Worm (Caenorhabditis elegans) whole organism, L3 larva: ENCODE measurements around the gene T21H3.5.
A peak's percentile ranks its signal among the peaks of the same experiment; 100 is the strongest.

Source experiments
- R02D3.7 ChIP-seq: fragments of 150-350 bp; optimal IDR thresholded peaks from 2 replicates; lab custom pipeline; 2014; ENCODE audit warnings: missing biosample characterization, missing genetic modification characterization
- ZK546.5 ChIP-seq: sonication (generic microtip); optimal IDR thresholded peaks from 2 replicates; lab custom pipeline; 2017; ENCODE audit warnings: missing biosample characterization, missing genetic modification characterization
- ama-1 ChIP-seq: fragments of 150-350 bp; optimal IDR thresholded peaks from 2 replicates; lab custom pipeline; 2018
- ceh-16 ChIP-seq: sonication (generic microtip); optimal IDR thresholded peaks from 2 replicates; lab custom pipeline; 2017; ENCODE audit warnings: missing biosample characterization, missing genetic modification characterization
- ceh-28 ChIP-seq: fragments of 150-350 bp; optimal IDR thresholded peaks from 2 replicates; lab custom pipeline; 2014; ENCODE audit warnings: missing biosample characterization, missing genetic modification reagents, missing genetic modification characterization
- ceh-9 ChIP-seq: sonication (generic microtip); optimal IDR thresholded peaks from 2 replicates; lab custom pipeline; 2018; ENCODE audit warnings: missing biosample characterization, missing genetic modification characterization
- daf-12 ChIP-seq: fragments of 150-350 bp; optimal IDR thresholded peaks from 2 replicates; lab custom pipeline; 2014; ENCODE audit warnings: missing biosample characterization, missing genetic modification reagents, missing genetic modification characterization
- egl-27 ChIP-seq: sonication (generic microtip); optimal IDR thresholded peaks from 4 replicates; lab custom pipeline; 2017; ENCODE audit warnings: missing biosample characterization, missing genetic modification reagents, missing genetic modification characterization
- egl-5 ChIP-seq: fragments of 150-350 bp; optimal IDR thresholded peaks from 2 replicates; lab custom pipeline; 2017; ENCODE audit warnings: missing biosample characterization, missing genetic modification reagents, missing genetic modification characterization, inconsistent platforms
- elt-1 ChIP-seq: fragments of 150-350 bp; optimal IDR thresholded peaks from 2 replicates; lab custom pipeline; 2014; ENCODE audit warnings: missing biosample characterization, missing genetic modification characterization
- elt-2 ChIP-seq: sonication (generic microtip); optimal IDR thresholded peaks from 2 replicates; lab custom pipeline; 2016; ENCODE audit warnings: missing genetic modification reagents, mild to moderate bottlenecking, missing genetic modification characterization, missing compliant biosample characterization
- elt-3 ChIP-seq, 3 experiments: fragments of 150-350 bp in 1 of 3; sonication (generic microtip) in 2 of 3; optimal IDR thresholded peaks; 2 replicates in 2 of 3; 4 replicates in 1 of 3; lab custom pipeline; 2014 to 2017; ENCODE audit warnings: missing biosample characterization in 3 of 3, missing genetic modification characterization in 3 of 3
- fkh-10 ChIP-seq: sonication (generic microtip); optimal IDR thresholded peaks from 2 replicates; lab custom pipeline; 2017; ENCODE audit warnings: missing biosample characterization, missing genetic modification reagents, missing genetic modification characterization
- fos-1 ChIP-seq: fragments of 150-350 bp; optimal IDR thresholded peaks from 2 replicates; lab custom pipeline; 2014; ENCODE audit warnings: missing biosample characterization, missing genetic modification characterization
- hmg-11 ChIP-seq: sonication (generic microtip); optimal IDR thresholded peaks from 2 replicates; lab custom pipeline; 2016; ENCODE audit warnings: missing genetic modification characterization, missing compliant biosample characterization
- jun-1 ChIP-seq: fragments of 150-350 bp; optimal IDR thresholded peaks from 2 replicates; lab custom pipeline; 2014; ENCODE audit warnings: missing biosample characterization, missing genetic modification reagents, missing genetic modification characterization
- lin-15B ChIP-seq: fragments of 150-350 bp; optimal IDR thresholded peaks from 2 replicates; lab custom pipeline; 2014; ENCODE audit warnings: missing biosample characterization, missing genetic modification characterization
- lin-39 ChIP-seq: fragments of 150-350 bp; optimal IDR thresholded peaks from 2 replicates; lab custom pipeline; 2018; ENCODE audit warnings: missing biosample characterization, missing genetic modification reagents, missing genetic modification characterization
- lsy-12 ChIP-seq: sonication (generic microtip); optimal IDR thresholded peaks from 2 replicates; lab custom pipeline; 2016; ENCODE audit warnings: mild to moderate bottlenecking, missing genetic modification characterization, missing compliant biosample characterization
- mdl-1 ChIP-seq: fragments of 150-350 bp; optimal IDR thresholded peaks from 2 replicates; lab custom pipeline; 2014; ENCODE audit warnings: missing biosample characterization, missing genetic modification characterization
- mml-1 ChIP-seq: fragments of 150-350 bp; sonication (generic microtip); optimal IDR thresholded peaks from 3 replicates; lab custom pipeline; 2014; ENCODE audit warnings: missing biosample characterization, missing genetic modification characterization
- nfya-1 ChIP-seq: sonication (generic microtip); optimal IDR thresholded peaks from 2 replicates; lab custom pipeline; 2017; ENCODE audit warnings: missing genetic modification characterization, mild to moderate bottlenecking, missing compliant biosample characterization, antibody characterized with exemption, moderate library complexity; ENCODE audit not compliant: insufficient read depth
- nhr-11 ChIP-seq: fragments of 150-350 bp; optimal IDR thresholded peaks from 2 replicates; lab custom pipeline; 2014; ENCODE audit warnings: missing biosample characterization, missing genetic modification characterization
- nhr-237 ChIP-seq: fragments of 150-350 bp; optimal IDR thresholded peaks from 2 replicates; lab custom pipeline; 2014; ENCODE audit warnings: missing biosample characterization, missing genetic modification characterization
- nhr-25 ChIP-seq: sonication (generic microtip); optimal IDR thresholded peaks from 2 replicates; lab custom pipeline; 2017; ENCODE audit warnings: missing biosample characterization, missing genetic modification characterization
- nhr-43 ChIP-seq: sonication (generic microtip); optimal IDR thresholded peaks from 2 replicates; lab custom pipeline; 2016; ENCODE audit warnings: mild to moderate bottlenecking, missing genetic modification characterization, missing compliant biosample characterization; ENCODE audit not compliant: poor library complexity, severe bottlenecking
- nhr-77 ChIP-seq: fragments of 150-350 bp; optimal IDR thresholded peaks from 2 replicates; lab custom pipeline; 2014; ENCODE audit warnings: missing biosample characterization, missing genetic modification characterization
- pha-4 ChIP-seq: fragments of 150-350 bp; optimal IDR thresholded peaks from 2 replicates; lab custom pipeline; 2014; ENCODE audit warnings: missing biosample characterization, missing genetic modification reagents, missing genetic modification characterization
- sea-2 ChIP-seq: fragments of 150-350 bp; sonication (generic microtip); optimal IDR thresholded peaks from 4 replicates; lab custom pipeline; 2014; ENCODE audit warnings: missing biosample characterization, missing genetic modification reagents, missing genetic modification characterization
- skn-1 ChIP-seq: fragments of 150-350 bp; optimal IDR thresholded peaks from 2 replicates; lab custom pipeline; 2014; ENCODE audit warnings: missing biosample characterization, missing genetic modification characterization
- snpc-4 ChIP-seq: fragments of 150-350 bp; optimal IDR thresholded peaks from 2 replicates; lab custom pipeline; 2014; ENCODE audit warnings: missing biosample characterization, missing genetic modification characterization
- tbx-2 ChIP-seq: sonication (generic microtip); optimal IDR thresholded peaks from 2 replicates; lab custom pipeline; 2016; ENCODE audit warnings: mild to moderate bottlenecking, missing genetic modification characterization, missing compliant biosample characterization
- unc-39 ChIP-seq: sonication (generic microtip); optimal IDR thresholded peaks from 4 replicates; lab custom pipeline; 2017; ENCODE audit warnings: missing biosample characterization, missing genetic modification characterization
- unc-62 ChIP-seq: fragments of 150-350 bp; sonication (generic microtip); optimal IDR thresholded peaks from 4 replicates; lab custom pipeline; 2014; ENCODE audit warnings: missing biosample characterization, missing genetic modification reagents, missing genetic modification characterization
- zag-1 ChIP-seq: fragments of 150-350 bp; optimal IDR thresholded peaks from 2 replicates; lab custom pipeline; 2014; ENCODE audit warnings: missing biosample characterization, missing genetic modification characterization

Gene T21H3.5

ce11 chrV:1149734-1150669 lies 14.1 kb downstream of the T21H3.5 start:
- TF ChIP-seq daf-12 (no peak), hmg-11 (tag; lab: Kevin White, UChicago) (peak; percentile 1), unc-39 (no peak), fkh-10 (GFP tag; lab: Kevin White, UChicago) (peak; percentile 90), lin-39 (tag; lab: Kevin White, UChicago) (peak; percentile 79), elt-1 (no peak)

ce11 chrV:1142251-1142650 lies 21.8 kb downstream of the T21H3.5 start:
- no peak for TF ChIP-seq egl-27
- no peak for TF ChIP-seq skn-1 (tag; lab: Kevin White, UChicago)
- TF ChIP-seq mdl-1 (tag; lab: Kevin White, UChicago), result no peak
- no peak for TF ChIP-seq nhr-237 (tag; lab: Kevin White, UChicago)
- TF ChIP-seq R02D3.7 (tag; lab: Kevin White, UChicago), result no peak
- no peak for TF ChIP-seq fos-1 (tag; lab: Kevin White, UChicago)
- no peak for TF ChIP-seq unc-62 (GFP tag; lab: Kevin White, UChicago)
- no peak for TF ChIP-seq unc-39
- TF ChIP-seq ceh-16 (tag; lab: Kevin White, UChicago), result no peak
- no peak for TF ChIP-seq ZK546.5
- TF ChIP-seq ceh-28 (tag; lab: Kevin White, UChicago), result no peak
- TF ChIP-seq nfya-1 (tag; lab: Kevin White, UChicago), result no peak

- no peak for TF ChIP-seq lin-15B (tag; lab: Kevin White, UChicago)
- no peak for TF ChIP-seq nhr-237 (tag; lab: Kevin White, UChicago)
- TF ChIP-seq elt-2 (tag; lab: Kevin White, UChicago), result no peak
Observed at ce11 chrV:1141433-1141832, 22.7 kb downstream of the T21H3.5 start, which contains the start of gene cutl-22. TSS of gene cutl-22 (plus strand) at chrV:1141733.

- TF ChIP-seq jun-1 (tag; lab: Kevin White, UChicago) (no peak), ceh-28 (tag; lab: Kevin White, UChicago) (no peak), elt-1 (no peak), zag-1 (tag; lab: Kevin White, UChicago) (no peak), nhr-43 (tag; lab: Kevin White, UChicago) (no peak), nhr-77 (tag; lab: Kevin White, UChicago) (no peak), sea-2 (GFP tag; lab: Kevin White, UChicago) (no peak), snpc-4 (tag; lab: Kevin White, UChicago) (no peak), lin-15B (tag; lab: Kevin White, UChicago) (no peak), nfya-1 (tag; lab: Kevin White, UChicago) (no peak), tbx-2 (tag; lab: Kevin White, UChicago) (no peak), unc-62 (GFP tag; lab: Kevin White, UChicago) (no peak), nhr-25 (tag; lab: Kevin White, UChicago) (no peak), egl-5 (tag; lab: Kevin White, UChicago) (no peak)
Observed at ce11 chrV:1140806-1141205, 23.3 kb downstream of the T21H3.5 start.

- TF ChIP-seq daf-12, result no peak
- no peak for TF ChIP-seq unc-62 (GFP tag; lab: Kevin White, UChicago)
- TF ChIP-seq nhr-11 (tag; lab: Kevin White, UChicago), result no peak
- TF ChIP-seq tbx-2 (tag; lab: Kevin White, UChicago), result no peak
- TF ChIP-seq R02D3.7 (tag; lab: Kevin White, UChicago), result no peak
- TF ChIP-seq nhr-77 (tag; lab: Kevin White, UChicago), result no peak
- TF ChIP-seq skn-1 (tag; lab: Kevin White, UChicago), result no peak
- no peak for TF ChIP-seq lsy-12 (tag; lab: Kevin White, UChicago)
- no peak for TF ChIP-seq lin-15B (tag; lab: Kevin White, UChicago)
- TF ChIP-seq ama-1 (lab: Kevin White, UChicago), result no peak
- no peak for TF ChIP-seq snpc-4 (tag; lab: Kevin White, UChicago)
- no peak for TF ChIP-seq elt-3 (tag; optimal IDR thresholded peaks at IDR 0.05; lab: Kevin White, UChicago)
- no peak for TF ChIP-seq unc-39
- no peak for TF ChIP-seq mml-1 (tag; lab: Kevin White, UChicago)
- no peak for TF ChIP-seq ceh-9 (tag; lab: Kevin White, UChicago)
- no peak for TF ChIP-seq pha-4 (tag; lab: Kevin White, UChicago)
- TF ChIP-seq fkh-10 (GFP tag; lab: Kevin White, UChicago), result no peak
- TF ChIP-seq ceh-16 (tag; lab: Kevin White, UChicago), result no peak
- no peak for TF ChIP-seq egl-27
Observed at ce11 chrV:1134302-1134701, 29.8 kb downstream of the T21H3.5 start, which contains the start of gene cpr-8. TSS of gene cpr-8 (plus strand) at chrV:1134602.
